Worm (Caenorhabditis elegans): ENCODE results near the gene gba-4.
"Not testable (repeated sequence)": the region's sequence is repeated elsewhere in the genome, so short reads cannot be mapped to it uniquely, and the experiment has no call there.

Gene gba-4

DNA sequence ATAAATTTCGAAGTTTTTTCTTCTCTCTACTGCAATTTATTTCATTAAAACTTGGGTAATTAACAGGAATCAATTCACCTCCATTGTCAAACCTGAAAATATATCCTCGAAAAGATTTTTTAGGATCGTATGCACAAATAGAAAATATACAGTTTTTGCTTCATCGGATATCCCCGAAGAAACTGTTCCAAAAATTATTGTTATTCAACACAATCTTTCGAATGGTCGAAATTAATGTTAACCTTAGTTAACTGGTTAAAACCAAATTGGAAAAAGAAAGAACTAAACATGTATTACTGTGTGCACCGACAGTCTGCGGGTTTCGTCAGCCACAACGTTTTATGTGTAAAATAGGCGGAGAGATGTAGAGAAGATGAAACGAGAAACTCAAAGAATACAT lies 33.6 kb downstream of the gba-4 start:
- TF ChIP-seq zip-11 (GFP tag; IDR thresholded peaks at IDR 0.05) (no peak), ceh-62 (tag; optimal IDR thresholded peaks at IDR 0.05) (no peak), T26A8.4 (GFP tag; IDR thresholded peaks at IDR 0.05) (peak; percentile 80), nhr-25 (tag; optimal IDR thresholded peaks at IDR 0.05; ENCODE audit: borderline replicate concordance, insufficient read depth) (peak; percentile 22), egl-43 (GFP tag; IDR thresholded peaks at IDR 0.05) (no peak), F26F4.8 (GFP tag; conservative IDR thresholded peaks at IDR 0.05) (no peak), dve-1 (tag; optimal IDR thresholded peaks at IDR 0.05; ENCODE audit: insufficient read depth) (peak; percentile 70), mdl-1 (tag; optimal IDR thresholded peaks at IDR 0.05) (no peak), ceh-44 (GFP tag; IDR thresholded peaks at IDR 0.05) (no peak), nhr-77 (tag; optimal IDR thresholded peaks at IDR 0.05) (no peak), arid-1 (GFP tag; conservative IDR thresholded peaks at IDR 0.05) (0 out of 2 replicates have a peak, but pooled peaks have one; percentile 18), nhr-102 (tag; optimal IDR thresholded peaks at IDR 0.05) (peak; percentile 72), duxl-1 (tag; optimal IDR thresholded peaks at IDR 0.05; ENCODE audit: poor library complexity) (peak; percentile 69), Y75B8A.6 (GFP tag; IDR thresholded peaks at IDR 0.05) (no peak), hlh-30 (tag; optimal IDR thresholded peaks at IDR 0.05; ENCODE audit: insufficient read depth) (peak; percentile 31), daf-16 (GFP tag; optimal IDR thresholded peaks at IDR 0.05) (no peak), daf-16 (tag; optimal IDR thresholded peaks at IDR 0.05) (peak; percentile 31), nhr-42 (GFP tag; IDR thresholded peaks at IDR 0.05) (peak; percentile 25; the same call in 1 of the 2 replicates), hlh-11 (tag; optimal IDR thresholded peaks at IDR 0.05) (no peak), spr-3 (GFP tag; optimal IDR thresholded peaks at IDR 0.05) (no peak), aha-1 (tag) (no peak), snpc-4 (tag; optimal IDR thresholded peaks at IDR 0.05) (peak; percentile 78), zfp-3 (GFP tag; conservative IDR thresholded peaks at IDR 0.05) (no peak), nhr-6 (tag; optimal IDR thresholded peaks at IDR 0.05) (no peak), hif-1 (tag; optimal IDR thresholded peaks at IDR 0.05) (no peak), F49E8.2 (tag; optimal IDR thresholded peaks at IDR 0.05; ENCODE audit: borderline replicate concordance) (peak; percentile 53), lin-38 (GFP tag; IDR thresholded peaks at IDR 0.05) (peak; percentile 54), fos-1 (tag; optimal IDR thresholded peaks at IDR 0.05) (no peak), snpc-1.2 (GFP tag; IDR thresholded peaks at IDR 0.05) (peak; percentile 99), ceh-20 (GFP tag; IDR thresholded peaks at IDR 0.05) (no peak), lim-7 (GFP tag; IDR thresholded peaks at IDR 0.05) (no peak)

DNA sequence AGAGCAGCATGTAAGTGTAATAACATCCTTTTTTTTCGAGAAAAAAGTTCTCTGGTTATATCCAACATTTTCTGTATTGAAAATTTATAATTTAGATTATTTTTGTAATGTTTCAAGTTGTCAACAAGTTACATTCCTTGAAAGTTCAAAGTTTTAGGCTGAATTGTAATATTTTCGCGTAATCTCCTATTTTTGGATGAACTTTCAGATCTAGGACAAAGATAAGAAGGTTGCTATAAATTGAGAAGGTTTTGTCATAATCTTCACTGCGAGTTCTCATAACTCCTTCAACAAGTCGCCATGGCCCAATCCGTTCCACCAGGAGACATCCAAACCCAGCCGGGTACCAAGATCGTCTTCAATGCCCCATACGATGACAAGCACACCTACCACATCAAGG lies 34.5 kb downstream of the gba-4 start, which contains the start of gene msp-65:
Gene msp-65, plus strand, starts transcription at position 301 of the 400 bp plus-strand sequence.
- not testable (repeated sequence) for TF ChIP-seq sdz-12 (GFP tag; optimal IDR thresholded peaks at IDR 0.05); nhr-237 (tag; optimal IDR thresholded peaks at IDR 0.05); lin-29 (GFP tag; IDR thresholded peaks at IDR 0.05)

DNA sequence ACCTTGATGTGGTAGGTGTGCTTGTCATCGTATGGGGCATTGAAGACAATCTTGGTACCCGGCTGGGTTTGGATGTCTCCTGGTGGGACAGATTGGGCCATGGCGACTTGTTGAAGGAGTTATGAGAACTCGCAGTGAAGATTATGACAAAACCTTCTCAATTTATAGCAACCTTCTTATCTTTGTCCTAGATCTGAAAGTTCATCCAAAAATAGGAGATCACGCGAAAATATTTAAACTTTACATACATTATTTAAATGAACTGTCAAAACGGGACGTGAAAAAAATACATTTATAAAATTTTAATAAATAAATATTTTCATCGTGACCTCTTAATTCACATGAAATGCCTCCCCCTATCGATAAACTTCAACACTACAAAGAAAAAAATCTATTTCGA lies 37.7 kb downstream of the gba-4 start, which contains the start of the genes msp-59 and ZK354.2:
Gene msp-59, minus strand, starts transcription at position 101 of the 400 bp plus-strand sequence.
Gene ZK354.2, plus strand, starts transcription at position 395 of the 400 bp plus-strand sequence.
- not testable (repeated sequence) for TF ChIP-seq cey-2 (tag; optimal IDR thresholded peaks at IDR 0.05; ENCODE audit: borderline replicate concordance, insufficient read depth); nhr-76 (tag; optimal IDR thresholded peaks at IDR 0.05); daf-16 (GFP tag; optimal IDR thresholded peaks at IDR 0.05); daf-16 (tag; optimal IDR thresholded peaks at IDR 0.05)

Measured in whole organism, L4 larva.